Worm (Caenorhabditis elegans): ENCODE measurements around the gene lido-9.
A peak's percentile ranks its signal among the peaks of the same experiment; 100 is the strongest.

The lido-9 gene

ce11 chrII:2985446-2985845 lies 15.1 kb upstream of the lido-9 start:
- no peak for TF ChIP-seq nhr-76 (tag; optimal IDR thresholded peaks at IDR 0.05)
- TF ChIP-seq skn-1 (tag; optimal IDR thresholded peaks at IDR 0.05), result no peak
- TF ChIP-seq ceh-16 (tag; optimal IDR thresholded peaks at IDR 0.05), result no peak

- peak; percentile 43 for TF ChIP-seq snpc-4 (tag; optimal IDR thresholded peaks at IDR 0.05)
- TF ChIP-seq tbx-2 (tag; optimal IDR thresholded peaks at IDR 0.05), result no peak
- no peak for TF ChIP-seq nhr-67 (tag; optimal IDR thresholded peaks at IDR 0.05)
- no peak for TF ChIP-seq egl-5 (tag; optimal IDR thresholded peaks at IDR 0.05)
Observed at ce11 chrII:2985935-2986498, 14.6 kb upstream of the lido-9 start.

DNA sequence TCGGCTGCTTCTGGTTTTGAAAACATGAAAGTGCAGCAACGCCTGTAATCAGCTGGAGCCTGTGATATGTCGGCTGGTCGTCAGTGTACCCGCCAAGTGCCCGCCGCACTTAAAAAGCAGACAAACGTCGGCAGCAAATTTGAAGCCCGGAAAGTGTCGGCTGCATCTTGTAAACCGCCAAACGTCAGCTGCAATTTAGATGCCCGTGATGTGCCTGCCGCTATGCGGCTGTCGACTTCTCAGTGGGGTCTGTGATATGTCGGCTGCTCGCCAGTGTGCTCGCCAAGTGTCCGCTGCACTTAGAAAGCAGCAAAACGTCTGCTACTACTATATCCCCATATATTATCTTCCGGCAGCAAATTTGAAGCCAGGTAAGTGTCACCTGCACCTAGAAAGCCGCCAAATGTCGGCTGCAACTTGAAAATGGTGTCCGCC lies 13.4 kb upstream of the lido-9 start:
- TF ChIP-seq snpc-4 (tag; optimal IDR thresholded peaks at IDR 0.05) (peak; percentile 24), R02D3.7 (tag; optimal IDR thresholded peaks at IDR 0.05) (no peak)

DNA sequence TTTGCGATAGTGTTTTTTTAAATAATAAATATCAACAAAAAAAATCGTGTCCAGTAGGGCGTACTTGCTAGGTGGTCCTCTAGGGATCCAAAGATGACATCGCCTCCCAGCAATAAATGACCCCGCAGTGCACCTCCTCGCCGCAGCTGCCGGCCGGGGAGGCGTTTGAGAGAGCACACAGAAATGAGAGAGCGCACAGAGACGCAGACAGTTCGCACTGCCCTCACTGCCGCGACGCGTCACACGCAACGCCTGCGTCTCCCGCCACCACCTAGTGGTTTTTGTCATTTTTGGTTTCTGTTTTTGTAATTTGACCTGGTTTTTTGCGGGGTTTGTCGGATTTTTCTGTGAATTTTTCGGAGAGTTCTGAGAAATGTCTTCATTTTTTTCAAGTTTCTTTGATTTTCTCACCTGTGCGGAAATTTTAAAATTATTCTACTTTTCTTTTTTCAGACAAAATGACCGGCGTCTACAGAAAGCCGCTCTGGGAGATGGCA lies 12.7 kb upstream of the lido-9 start, which contains the start of gene lido-7:
lido-7 (plus strand) TSS at position 447 of the 497 bp plus-strand sequence.
- no peak for TF ChIP-seq nhr-76 (tag; optimal IDR thresholded peaks at IDR 0.05)
- no peak for TF ChIP-seq R02D3.7 (tag; optimal IDR thresholded peaks at IDR 0.05)
- TF ChIP-seq ceh-82 (tag; optimal IDR thresholded peaks at IDR 0.05), result no peak
- no peak for TF ChIP-seq nhr-12 (tag; optimal IDR thresholded peaks at IDR 0.05)
- TF ChIP-seq nhr-43 (tag; optimal IDR thresholded peaks at IDR 0.05; ENCODE audit: poor library complexity, severe bottlenecking), result no peak
- no peak for TF ChIP-seq unc-62 (GFP tag; optimal IDR thresholded peaks at IDR 0.05)
- no peak for TF ChIP-seq ceh-9 (tag; optimal IDR thresholded peaks at IDR 0.05)
- TF ChIP-seq lsy-12 (tag; optimal IDR thresholded peaks at IDR 0.05), result no peak
- TF ChIP-seq sea-2 (GFP tag; optimal IDR thresholded peaks at IDR 0.05), result no peak
- no peak for TF ChIP-seq egl-5 (tag; optimal IDR thresholded peaks at IDR 0.05)
- no peak for TF ChIP-seq elt-1 (tag; optimal IDR thresholded peaks at IDR 0.05)
- no peak for TF ChIP-seq fos-1 (tag; optimal IDR thresholded peaks at IDR 0.05)
- no peak for TF ChIP-seq ztf-4 (tag; optimal IDR thresholded peaks at IDR 0.05)
- TF ChIP-seq eor-1 (tag; optimal IDR thresholded peaks at IDR 0.05), result no peak
- no peak for TF ChIP-seq nhr-77 (tag; optimal IDR thresholded peaks at IDR 0.05)
- no peak for TF ChIP-seq ceh-28 (tag; optimal IDR thresholded peaks at IDR 0.05)
- TF ChIP-seq mdl-1 (tag; optimal IDR thresholded peaks at IDR 0.05), result no peak
- TF ChIP-seq nhr-237 (tag; optimal IDR thresholded peaks at IDR 0.05), result no peak
- TF ChIP-seq pqm-1 (tag; optimal IDR thresholded peaks at IDR 0.05), result no peak
- TF ChIP-seq nhr-11 (tag; optimal IDR thresholded peaks at IDR 0.05), result no peak
- TF ChIP-seq aly-2 (tag; optimal IDR thresholded peaks at IDR 0.05), result no peak
- TF ChIP-seq elt-2 (tag; optimal IDR thresholded peaks at IDR 0.05), result peak; percentile 36
- TF ChIP-seq ama-1 (optimal IDR thresholded peaks at IDR 0.05), result no peak
- TF ChIP-seq ceh-16 (tag; optimal IDR thresholded peaks at IDR 0.05), result no peak
- no peak for TF ChIP-seq tbx-2 (tag; optimal IDR thresholded peaks at IDR 0.05)
- TF ChIP-seq fkh-10 (GFP tag; optimal IDR thresholded peaks at IDR 0.05), result no peak
- TF ChIP-seq lin-15B (tag; optimal IDR thresholded peaks at IDR 0.05), result peak; percentile 58
- peak; percentile 44 for TF ChIP-seq pha-4 (tag; optimal IDR thresholded peaks at IDR 0.05)
- TF ChIP-seq nhr-28 (tag; optimal IDR thresholded peaks at IDR 0.05), result no peak
- TF ChIP-seq jun-1 (tag; optimal IDR thresholded peaks at IDR 0.05), result no peak
- no peak for TF ChIP-seq egl-27 (tag; optimal IDR thresholded peaks at IDR 0.05)
- no peak for TF ChIP-seq mml-1 (tag; optimal IDR thresholded peaks at IDR 0.05)
- TF ChIP-seq elt-3 (tag; optimal IDR thresholded peaks at IDR 0.05), result no peak
- no peak for TF ChIP-seq ztf-11 (tag; optimal IDR thresholded peaks at IDR 0.05)
- TF ChIP-seq nhr-67 (tag; optimal IDR thresholded peaks at IDR 0.05), result no peak
- TF ChIP-seq nhr-25 (tag; optimal IDR thresholded peaks at IDR 0.05), result no peak
- no peak for TF ChIP-seq unc-39 (tag; optimal IDR thresholded peaks at IDR 0.05)
- TF ChIP-seq snpc-4 (tag; optimal IDR thresholded peaks at IDR 0.05), result no peak
- TF ChIP-seq fkh-2 (tag; optimal IDR thresholded peaks at IDR 0.05), result no peak
- TF ChIP-seq ZK546.5 (tag; optimal IDR thresholded peaks at IDR 0.05), result no peak
- no peak for TF ChIP-seq daf-12 (tag; optimal IDR thresholded peaks at IDR 0.05)
- TF ChIP-seq nhr-23 (tag; optimal IDR thresholded peaks at IDR 0.05), result peak; percentile 15
- no peak for TF ChIP-seq zag-1 (tag; optimal IDR thresholded peaks at IDR 0.05)
- no peak for TF ChIP-seq skn-1 (tag; optimal IDR thresholded peaks at IDR 0.05)
- TF ChIP-seq lin-39 (tag; optimal IDR thresholded peaks at IDR 0.05), result peak; percentile 68
- TF ChIP-seq hmg-11 (tag; optimal IDR thresholded peaks at IDR 0.05), result peak; percentile 64
- TF ChIP-seq nfya-1 (tag; optimal IDR thresholded peaks at IDR 0.05; ENCODE audit: insufficient read depth), result peak; percentile 51

All from whole organism, L3 larva.